Fruit fly (Drosophila melanogaster): ENCODE data around the gene ssx.

ssx gene

DNA sequence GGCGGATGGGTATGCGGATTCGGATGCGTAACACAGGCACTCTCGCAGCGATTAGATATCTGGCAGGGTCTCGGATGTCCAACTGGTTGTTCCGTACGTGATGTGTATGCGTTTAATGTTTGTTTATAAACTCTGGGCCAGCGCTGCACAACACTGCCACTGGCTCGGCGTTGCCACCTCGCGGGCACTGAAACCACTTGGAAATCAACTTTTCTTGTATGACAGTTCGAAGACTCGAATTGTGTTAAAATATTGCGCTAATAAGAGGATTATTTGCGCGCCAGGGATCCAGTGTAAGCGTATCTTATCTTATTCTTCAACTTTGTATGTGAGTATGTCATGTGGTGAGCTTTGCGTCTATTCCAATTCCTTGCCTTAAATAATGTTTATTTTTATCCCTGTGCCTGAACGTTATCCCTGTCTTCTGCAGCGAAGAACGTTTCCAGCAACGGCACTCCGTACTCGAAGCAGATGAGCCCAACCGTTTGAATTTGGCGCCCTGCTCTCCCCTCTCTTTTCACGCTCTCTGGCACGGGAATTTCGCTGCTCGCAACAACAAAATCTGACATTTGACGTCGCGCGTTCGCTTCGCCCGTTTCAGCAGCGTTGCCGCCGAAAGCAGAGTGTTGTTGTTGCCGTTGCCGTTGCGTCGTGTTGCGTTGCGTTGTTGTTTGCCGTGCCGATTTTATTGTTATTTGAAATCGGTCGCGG is 10.1 kb downstream of the ssx start, which contains the start of the genes CG3719 and CG32813:
TSS of gene CG3719 (minus strand) at position 131 of the 711 bp plus-strand sequence.
TSS of gene CG32813 (plus strand) at position 565 of the 711 bp plus-strand sequence.
- TF ChIP-seq croc (GFP tag; conservative IDR thresholded peaks at IDR 0.05) (no peak), en (GFP tag; optimal IDR thresholded peaks at IDR 0.05) (no peak), CG5245 (GFP tag; optimal IDR thresholded peaks at IDR 0.05) (peak; percentile 26), Dp (GFP tag; optimal IDR thresholded peaks at IDR 0.05) (peak; percentile 82), MBD-R2 (GFP tag; IDR thresholded peaks at IDR 0.05) (peak; percentile 70), sob (GFP tag; IDR thresholded peaks at IDR 0.05) (peak; percentile 57; the same call in 1 of the 2 replicates), BtbVII (GFP tag; optimal IDR thresholded peaks at IDR 0.05) (peak; percentile 2), CG10209 (GFP tag; optimal IDR thresholded peaks at IDR 0.05) (peak; percentile 27), Med (GFP tag) (peak; percentile 84), sens (GFP tag) (peak; percentile 89), Hr3 (GFP tag; optimal IDR thresholded peaks at IDR 0.05) (peak; percentile 19), her (GFP tag; optimal IDR thresholded peaks at IDR 0.05) (peak; percentile 66), insv (GFP tag; optimal IDR thresholded peaks at IDR 0.05) (peak in 1 of 2 experiments; percentile 86), ssp (GFP tag; IDR thresholded peaks at IDR 0.05) (no peak), Rfx (GFP tag; IDR thresholded peaks at IDR 0.05) (peak; percentile 60), CG7928 (GFP tag; optimal IDR thresholded peaks at IDR 0.05) (peak; percentile 12), CG30020 (tag; optimal IDR thresholded peaks at IDR 0.05) (peak; percentile 14), CG17186 (GFP tag; optimal IDR thresholded peaks at IDR 0.05) (peak; percentile 77), CG10366 (GFP tag; IDR thresholded peaks at IDR 0.05) (peak; percentile 41), CG9932 (GFP tag; IDR thresholded peaks at IDR 0.05) (peak; percentile 57), CG12391 (tag; optimal IDR thresholded peaks at IDR 0.05) (peak; percentile 17), CG13424 (tag; optimal IDR thresholded peaks at IDR 0.05) (peak; percentile 40), NfI (GFP tag; optimal IDR thresholded peaks at IDR 0.05) (peak; percentile 34), CG14710 (tag; optimal IDR thresholded peaks at IDR 0.05) (peak; percentile 44), Dip3 (GFP tag; optimal IDR thresholded peaks at IDR 0.05) (peak; percentile 16), Opbp (GFP tag; IDR thresholded peaks at IDR 0.05; ENCODE audit: partially characterized antibody) (0 out of 3 replicates have a peak, but pooled peaks have one; percentile 22), slbo (GFP tag; IDR thresholded peaks at IDR 0.05) (peak; percentile 65), CG9876 (GFP tag; optimal IDR thresholded peaks at IDR 0.05) (no peak), CG4328 (GFP tag; optimal IDR thresholded peaks at IDR 0.05) (peak; percentile 2), BEAF-32 (GFP tag; optimal IDR thresholded peaks at IDR 0.05) (peak; percentile 36), Lhr (GFP tag; optimal IDR thresholded peaks at IDR 0.05) (peak; percentile 45), abd-A (tag; optimal IDR thresholded peaks at IDR 0.05) (no peak), Atf3 (GFP tag; optimal IDR thresholded peaks at IDR 0.05) (no peak), CG5180 (GFP tag; optimal IDR thresholded peaks at IDR 0.05) (peak; percentile 89), lilli (GFP tag; optimal IDR thresholded peaks at IDR 0.05) (peak; percentile 30), tna (GFP tag; IDR thresholded peaks at IDR 0.05; ENCODE audit: partially characterized antibody) (0 out of 2 replicates have a peak, but pooled peaks have one; percentile 7), Oli (tag; optimal IDR thresholded peaks at IDR 0.05) (peak; percentile 1), CTCF (GFP tag; optimal IDR thresholded peaks at IDR 0.05) (peak; percentile 32), CG1647 (GFP tag; optimal IDR thresholded peaks at IDR 0.05) (peak; percentile 10), CG2712 (tag; optimal IDR thresholded peaks at IDR 0.05) (no peak), CG16813 (GFP tag; IDR thresholded peaks at IDR 0.05; ENCODE audit: partially characterized antibody) (0 out of 3 replicates have a peak, but pooled peaks have one; percentile 28), CG16863 (GFP tag; optimal IDR thresholded peaks at IDR 0.05) (peak; percentile 8), CG3838 (GFP tag; optimal IDR thresholded peaks at IDR 0.05) (peak; percentile 67), onecut (GFP tag; IDR thresholded peaks at IDR 0.05) (peak; percentile 11; the same call in 1 of the 2 replicates), CG17328 (GFP tag; IDR thresholded peaks at IDR 0.05) (no peak), CoRest (tag; optimal IDR thresholded peaks at IDR 0.05) (peak; percentile 19), fd3F (GFP tag; optimal IDR thresholded peaks at IDR 0.05) (no peak), Hmr (GFP tag; optimal IDR thresholded peaks at IDR 0.05) (peak; percentile 58), fru (optimal IDR thresholded peaks at IDR 0.05) (no peak), sug (tag; optimal IDR thresholded peaks at IDR 0.05) (peak; percentile 25)

Data from whole organism, embryonic.